Fruit fly (Drosophila melanogaster): ENCODE measurements around the gene S6k.

dm6 chr3L:5820039-5820438, 9.3 kb upstream of the S6k start:
- peak; percentile 15 for TF ChIP-seq Sox102F (GFP tag; optimal IDR thresholded peaks at IDR 0.05)
- no peak for TF ChIP-seq CG2712 (tag; optimal IDR thresholded peaks at IDR 0.05)
- peak; percentile 3 for TF ChIP-seq Meics (GFP tag; optimal IDR thresholded peaks at IDR 0.05)
- no peak for TF ChIP-seq lola (GFP tag; optimal IDR thresholded peaks at IDR 0.05)
- TF ChIP-seq CG3995 (GFP tag; optimal IDR thresholded peaks at IDR 0.05) = no peak
- TF ChIP-seq HLHmδ (GFP tag; optimal IDR thresholded peaks at IDR 0.05) = no peak
- TF ChIP-seq cad (GFP tag; optimal IDR thresholded peaks at IDR 0.05) = no peak

Data from whole organism, embryonic.